Fruit fly (Drosophila melanogaster): ENCODE data around the gene PH4alphaNE1.

Gene PH4alphaNE1

DNA sequence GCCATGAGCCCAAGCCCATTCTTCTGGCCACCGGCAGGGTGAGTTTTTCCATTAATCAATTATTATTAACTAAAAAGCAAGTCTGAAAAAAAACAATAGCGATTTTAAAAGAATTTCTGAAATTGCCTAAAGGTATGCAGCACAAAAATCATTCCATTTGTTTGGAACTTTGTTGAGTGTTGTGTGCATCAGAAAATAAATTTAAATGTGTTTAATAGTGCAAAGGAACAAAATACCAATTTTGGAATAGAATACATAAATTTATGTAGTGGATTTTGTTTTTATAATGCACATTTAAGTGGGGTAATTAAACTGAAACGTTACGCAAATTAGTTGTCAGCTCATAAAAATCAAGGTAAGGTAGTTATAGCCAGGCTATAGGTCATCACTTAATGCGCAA, 35.9 kb downstream of the PH4alphaNE1 start:
- TF ChIP-seq noc (tag; optimal IDR thresholded peaks at IDR 0.05) = no peak

DNA sequence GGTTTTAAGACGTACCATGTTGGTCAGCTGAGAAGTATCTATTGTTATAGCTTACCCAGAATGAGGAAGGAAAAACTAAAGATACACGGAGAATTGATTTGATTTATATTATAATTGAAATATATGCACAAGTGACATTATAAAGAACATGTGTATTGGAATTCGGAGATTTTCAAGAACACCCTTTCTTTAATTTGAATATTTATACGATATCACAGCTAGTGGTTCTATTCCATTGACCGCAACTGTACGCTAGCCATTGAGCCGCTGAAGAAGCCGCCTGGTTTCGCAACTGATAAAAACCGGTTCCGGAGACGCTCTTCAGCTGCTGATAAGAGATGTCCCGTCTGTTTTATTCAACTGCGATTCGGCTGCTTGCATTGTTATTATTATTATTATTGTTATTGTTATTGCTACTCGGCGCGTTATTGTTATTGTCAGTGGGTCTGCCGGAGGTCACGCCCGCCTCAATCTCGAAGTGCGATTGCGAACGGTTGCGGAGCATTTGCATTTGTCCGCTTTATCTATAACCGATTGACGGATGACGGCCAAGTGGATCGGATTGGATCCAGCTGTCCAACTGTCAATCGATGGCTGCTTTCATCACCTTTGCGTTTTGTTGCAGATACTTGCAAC, 38.4 kb downstream of the PH4alphaNE1 start:
- peak; percentile 26 for TF ChIP-seq noc (tag; optimal IDR thresholded peaks at IDR 0.05)

DNA sequence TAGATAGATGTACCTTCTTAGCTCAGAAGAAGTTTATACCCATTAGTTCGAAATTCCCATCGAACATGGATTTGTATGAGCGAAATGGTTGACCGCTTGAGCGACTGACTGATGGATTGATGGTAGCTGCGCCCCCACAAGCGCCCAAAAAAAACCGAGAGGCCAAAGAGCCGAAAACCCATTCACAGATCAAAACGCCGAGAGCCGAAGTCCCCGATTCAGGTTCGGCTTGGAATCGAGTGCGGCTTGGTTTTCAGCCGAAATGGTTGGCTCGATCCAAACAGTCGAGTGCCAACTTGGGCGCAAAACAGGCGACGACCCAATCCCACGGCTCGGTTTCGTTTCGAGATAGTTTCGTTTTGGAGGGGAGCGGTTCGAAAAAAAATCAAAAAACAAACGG, 39.9 kb downstream of the PH4alphaNE1 start:
- no peak for TF ChIP-seq noc (tag; optimal IDR thresholded peaks at IDR 0.05)

DNA sequence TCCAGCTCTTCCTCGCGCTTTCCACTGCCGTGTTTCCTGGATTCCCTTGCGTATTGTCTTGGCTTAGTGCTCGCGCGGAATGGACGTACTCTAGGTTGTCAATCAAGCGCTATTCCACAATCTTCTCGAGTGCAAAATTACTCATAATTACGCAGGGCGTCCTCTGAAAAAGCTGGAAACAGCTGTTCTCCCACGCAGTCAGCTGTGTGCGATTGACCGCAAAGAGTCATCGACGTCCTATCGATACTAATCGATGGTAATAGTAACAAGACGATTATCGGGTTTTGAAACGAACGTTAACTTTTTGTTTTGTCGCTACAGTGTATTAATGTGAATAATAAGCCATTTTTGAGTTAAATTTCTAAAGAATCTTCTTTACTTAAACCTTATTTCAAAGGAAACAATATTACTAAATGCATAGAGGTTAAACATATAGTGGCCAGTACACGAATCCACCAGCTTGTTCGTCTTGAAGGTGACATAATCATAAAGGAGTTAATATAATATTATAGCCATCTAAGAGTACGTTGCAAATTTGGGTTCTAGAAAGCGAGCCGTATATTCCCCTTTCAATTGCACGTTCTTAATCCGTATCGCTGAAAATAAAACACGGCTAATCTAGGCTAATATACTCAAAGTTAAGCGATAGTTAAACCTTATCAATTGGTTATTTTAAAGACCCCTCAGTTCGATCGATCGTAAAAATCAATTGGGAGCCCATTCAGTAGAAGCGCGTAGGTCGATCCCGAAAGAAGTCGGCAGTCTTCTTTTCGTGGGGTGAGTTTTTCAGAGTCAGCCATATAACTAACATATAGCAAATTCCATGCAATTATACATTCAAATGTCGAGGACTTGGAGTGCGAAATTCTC, 40.8 kb downstream of the PH4alphaNE1 start, which contains the start of the genes CG2224 and CDase:
Gene CG2224, minus strand, starts transcription at position 235 of the 870 bp plus-strand sequence.
Gene CDase, plus strand, starts transcription at position 456 of the 870 bp plus-strand sequence.
- no peak for TF ChIP-seq noc (tag; optimal IDR thresholded peaks at IDR 0.05)

DNA sequence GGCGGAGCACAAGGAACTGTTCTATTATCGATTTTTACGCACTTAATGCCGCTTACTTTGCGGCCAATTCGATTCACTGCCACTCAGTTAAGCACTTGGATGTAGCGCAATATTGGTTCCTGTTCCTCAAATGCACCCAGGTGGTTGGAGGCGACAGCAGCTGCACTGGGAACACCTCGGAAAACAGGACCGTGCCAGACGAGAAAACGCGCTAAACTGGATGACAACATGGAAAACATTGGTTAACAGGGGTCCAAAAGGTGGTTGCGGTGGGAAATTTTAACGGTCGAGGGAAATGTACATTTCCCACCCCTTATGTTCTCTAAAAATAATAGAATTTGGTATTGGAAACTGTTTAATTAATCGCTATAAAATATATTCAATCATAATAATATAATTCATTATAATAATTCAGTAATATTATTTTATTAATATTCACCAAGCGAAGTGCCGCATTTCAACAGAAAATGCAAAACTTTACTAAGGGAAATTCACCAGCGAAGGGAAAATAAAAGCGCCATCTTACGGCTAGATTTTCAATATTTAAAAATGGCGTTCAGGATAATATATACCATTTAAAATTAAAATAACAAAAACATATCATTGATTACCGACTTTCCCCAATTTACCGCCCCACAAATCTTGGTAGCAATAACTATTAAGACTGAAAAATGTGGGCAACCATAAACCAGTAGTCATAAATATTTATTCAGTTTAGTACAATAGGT, 44.1 kb downstream of the PH4alphaNE1 start, which contains the start of gene aralar1:
Gene aralar1, minus strand, starts transcription at position 51 of the 728 bp plus-strand sequence.
- no peak for TF ChIP-seq noc (tag; optimal IDR thresholded peaks at IDR 0.05)

DNA sequence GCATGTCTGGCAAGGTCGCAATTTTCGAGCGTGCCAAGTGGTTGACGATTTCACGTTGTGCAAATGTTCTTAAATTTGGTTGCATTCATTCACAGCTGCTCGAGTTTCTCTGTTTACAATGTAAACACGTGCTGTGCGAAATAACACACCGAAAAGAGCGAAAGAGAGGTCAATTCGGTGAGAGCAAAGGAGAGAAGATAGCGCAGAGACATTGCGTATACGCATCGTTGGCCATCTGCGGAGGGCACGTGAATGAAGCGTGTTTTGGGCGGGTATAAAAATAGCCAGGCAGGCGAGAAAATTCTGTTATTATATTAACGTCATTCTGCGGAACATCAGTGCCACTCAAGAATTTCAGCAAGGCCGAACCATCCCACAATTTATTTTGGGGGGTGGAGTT, 45.7 kb downstream of the PH4alphaNE1 start:
- no peak for TF ChIP-seq noc (tag; optimal IDR thresholded peaks at IDR 0.05)

DNA sequence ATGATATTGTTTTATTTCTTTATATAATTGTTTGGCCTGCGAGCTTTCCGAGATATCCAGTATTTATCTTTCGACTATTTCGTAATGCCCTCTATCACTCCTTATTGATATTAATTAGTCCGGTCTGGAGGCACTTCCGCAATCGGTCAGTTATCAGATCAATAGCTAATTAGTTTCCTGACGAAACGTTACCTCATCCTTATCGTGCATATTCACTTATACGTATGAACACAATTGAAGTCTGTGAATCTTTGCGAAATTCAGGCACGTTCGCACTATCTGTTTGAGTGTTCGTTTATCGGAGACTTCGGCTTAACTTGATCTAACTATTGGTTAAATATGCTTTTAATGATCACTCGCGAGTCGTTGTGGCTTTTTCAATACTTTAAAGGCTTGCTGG, 46.9 kb downstream of the PH4alphaNE1 start:
- no peak for TF ChIP-seq noc (tag; optimal IDR thresholded peaks at IDR 0.05)

DNA sequence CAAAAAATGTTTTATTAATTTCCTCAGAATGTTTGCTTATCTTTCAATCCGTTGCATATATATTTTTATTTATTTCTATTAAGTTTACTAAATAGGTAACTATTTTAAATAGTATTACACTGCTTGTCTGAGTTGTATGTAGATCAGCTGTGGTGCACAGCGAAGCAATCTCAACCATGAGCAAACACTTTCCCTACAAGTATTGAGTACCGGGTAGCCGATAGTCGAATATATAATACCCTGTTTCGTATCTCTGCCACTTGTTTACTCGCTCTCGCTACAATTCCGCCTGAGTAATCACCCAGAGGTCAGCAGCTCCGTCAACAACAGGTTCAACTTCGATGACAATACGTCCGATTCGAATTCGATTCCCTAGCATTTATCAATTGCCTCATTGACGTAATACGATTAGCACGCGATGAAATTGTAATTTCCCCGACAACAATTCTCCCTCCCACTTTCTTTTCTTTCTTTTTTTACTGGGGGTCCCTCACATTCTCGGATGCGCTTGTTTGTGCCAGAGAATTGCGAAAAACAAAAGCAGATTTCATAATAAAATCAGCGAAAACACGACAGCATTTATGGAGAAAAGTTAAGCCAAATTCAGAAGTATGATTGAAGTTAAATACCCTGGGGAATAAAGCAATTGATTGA, 49.3 kb downstream of the PH4alphaNE1 start:
- TF ChIP-seq noc (tag; optimal IDR thresholded peaks at IDR 0.05) = no peak

DNA sequence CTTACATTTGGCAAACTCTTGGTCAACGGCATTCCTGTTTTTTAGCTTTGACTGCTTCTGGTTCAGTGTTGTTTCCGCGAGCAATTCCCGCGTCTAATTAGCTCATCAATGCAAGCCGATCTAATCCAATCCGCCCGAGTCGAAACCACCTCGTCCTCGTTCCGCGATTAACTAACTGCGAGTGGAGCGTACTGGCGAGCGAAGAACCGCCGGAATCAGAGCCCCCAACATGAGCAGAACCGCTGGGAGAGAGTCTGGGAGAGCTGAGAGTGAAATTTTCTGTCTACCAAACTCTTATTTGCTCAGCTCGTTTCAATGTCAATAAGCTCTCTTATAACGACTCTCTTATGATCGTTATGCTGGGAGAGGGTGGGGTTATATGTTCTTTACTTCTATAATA, 49.9 kb downstream of the PH4alphaNE1 start:
- TF ChIP-seq noc (tag; optimal IDR thresholded peaks at IDR 0.05) = peak; percentile 56

DNA sequence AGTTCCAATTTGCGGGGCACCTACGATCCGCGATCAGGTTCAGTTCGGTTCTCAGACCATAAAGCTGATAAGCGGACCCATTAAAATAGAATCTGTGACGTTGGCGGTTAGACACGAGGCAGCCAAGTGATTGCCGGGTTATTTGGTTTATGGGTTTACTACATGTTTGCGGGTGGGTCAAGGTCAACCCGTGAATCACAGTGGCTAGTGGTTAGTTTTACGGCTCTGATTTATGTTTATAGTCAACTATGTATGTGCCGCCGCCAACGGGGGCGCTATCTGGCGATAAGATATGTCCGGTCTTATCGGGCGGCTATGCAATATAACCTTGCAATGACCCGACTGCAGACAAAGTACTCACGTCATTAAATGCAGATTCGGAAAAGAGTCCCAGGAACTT, 50.7 kb downstream of the PH4alphaNE1 start:
- peak; percentile 70 for TF ChIP-seq noc (tag; optimal IDR thresholded peaks at IDR 0.05)
